Fruit fly (Drosophila melanogaster) whole organism: ENCODE results near the gene Cyp28c1.

Source experiments
- CG8478 ChIP-seq: fragments of >200 bp; optimal IDR thresholded peaks from 2 replicates; lab custom pipeline; 2018; ENCODE audit warnings: inconsistent platforms
- Dll ChIP-seq: fragments of >200 bp; optimal IDR thresholded peaks from 2 replicates; lab custom pipeline; 2017
- pan ChIP-seq: fragments of >200 bp; optimal IDR thresholded peaks from 2 replicates; lab custom pipeline; 2017
- psq ChIP-seq: fragments of >200 bp; optimal IDR thresholded peaks from 2 replicates; lab custom pipeline; 2017

dm6 chrX:11857522-11858438 lies 18.4 kb downstream of the Cyp28c1 start:
- TF ChIP-seq psq (lab: Kevin White, UChicago) (no peak), CG8478 (lab: Kevin White, UChicago) (no peak), pan (no peak), Dll (lab: Kevin White, UChicago) (no peak)
